Worm (Caenorhabditis elegans) whole organism, mixed stage, embryonic: Measurements from ENCODE around the gene Y105C5A.1268.
A peak's percentile ranks its signal among the peaks of the same experiment; 100 is the strongest.
"Not testable (repeated sequence)": the region's sequence is repeated elsewhere in the genome, so short reads cannot be mapped to it uniquely, and the experiment has no call there.

Experiments used
- M03D4.4 ChIP-seq: sonication (generic microtip); optimal IDR thresholded peaks from 2 replicates; lab custom pipeline; 2017; ENCODE audit warnings: mild to moderate bottlenecking, missing genetic modification characterization, missing compliant biosample characterization
- bed-3 ChIP-seq: fragments of 200-800 bp; sonication (Bioruptor generic); optimal IDR thresholded peaks from 3 replicates; lab custom pipeline; 2018; ENCODE audit warnings: mild to moderate bottlenecking, missing genetic modification characterization, moderate library complexity, missing compliant biosample characterization
- blmp-1 ChIP-seq: fragments of 150-350 bp; optimal IDR thresholded peaks from 2 replicates; lab custom pipeline; 2014; ENCODE audit warnings: missing biosample characterization, missing genetic modification characterization
- ceh-83 ChIP-seq: fragments of 200-800 bp; sonication (Bioruptor generic); optimal IDR thresholded peaks from 2 replicates; lab custom pipeline; 2018; ENCODE audit warnings: mild to moderate bottlenecking, missing genetic modification characterization, missing compliant biosample characterization
- ces-1 ChIP-seq: fragments of 150-350 bp; optimal IDR thresholded peaks from 2 replicates; lab custom pipeline; 2014; ENCODE audit warnings: missing biosample characterization, missing genetic modification reagents, missing genetic modification characterization
- cnd-1 ChIP-seq: fragments of 200-800 bp; sonication (Bioruptor generic); optimal IDR thresholded peaks from 2 replicates; lab custom pipeline; 2018; ENCODE audit warnings: mild to moderate bottlenecking, missing genetic modification characterization, missing compliant biosample characterization
- drap-1 ChIP-seq: fragments of 200-800 bp; sonication (Bioruptor generic); optimal IDR thresholded peaks from 3 replicates; lab custom pipeline; 2018; ENCODE audit warnings: mild to moderate bottlenecking, missing genetic modification characterization, missing compliant biosample characterization
- elt-1 ChIP-seq: sonication (generic microtip); optimal IDR thresholded peaks from 2 replicates; lab custom pipeline; 2017; ENCODE audit warnings: missing genetic modification characterization, mild to moderate bottlenecking, missing compliant biosample characterization, antibody characterized with exemption, moderate library complexity, borderline replicate concordance; ENCODE audit not compliant: insufficient read depth
- elt-3 ChIP-seq: fragments of 150-350 bp; optimal IDR thresholded peaks from 2 replicates; lab custom pipeline; 2014; ENCODE audit warnings: missing biosample characterization, missing genetic modification characterization
- flh-1 ChIP-seq: fragments of 200-800 bp; sonication (Bioruptor generic); optimal IDR thresholded peaks from 2 replicates; lab custom pipeline; 2018; ENCODE audit warnings: mild to moderate bottlenecking, missing genetic modification characterization, moderate library complexity, missing compliant biosample characterization
- ham-2 ChIP-seq: fragments of 200-800 bp; sonication (Bioruptor generic); optimal IDR thresholded peaks from 2 replicates; lab custom pipeline; 2018; ENCODE audit warnings: mild to moderate bottlenecking, missing genetic modification characterization, missing compliant biosample characterization
- hlh-1 ChIP-seq: fragments of 150-350 bp; optimal IDR thresholded peaks from 2 replicates; lab custom pipeline; 2014; ENCODE audit warnings: missing biosample characterization, missing genetic modification reagents, missing genetic modification characterization
- mab-5 ChIP-seq: fragments of 150-350 bp; optimal IDR thresholded peaks from 2 replicates; lab custom pipeline; 2014; ENCODE audit warnings: missing biosample characterization, missing genetic modification characterization
- mls-2 ChIP-seq: sonication (generic microtip); optimal IDR thresholded peaks from 2 replicates; lab custom pipeline; 2016; ENCODE audit warnings: mild to moderate bottlenecking, missing genetic modification characterization, moderate library complexity, missing compliant biosample characterization
- nhr-12 ChIP-seq: fragments of 150-350 bp; optimal IDR thresholded peaks from 2 replicates; lab custom pipeline; 2014; ENCODE audit warnings: missing biosample characterization, missing genetic modification characterization
- nhr-2 ChIP-seq: fragments of 150-350 bp; optimal IDR thresholded peaks from 2 replicates; lab custom pipeline; 2014; ENCODE audit warnings: missing biosample characterization, missing genetic modification characterization
- nhr-237 ChIP-seq: fragments of 150-350 bp; optimal IDR thresholded peaks from 2 replicates; lab custom pipeline; 2014; ENCODE audit warnings: missing biosample characterization, missing genetic modification characterization
- nhr-28 ChIP-seq: fragments of 150-350 bp; optimal IDR thresholded peaks from 2 replicates; lab custom pipeline; 2014; ENCODE audit warnings: missing biosample characterization, missing genetic modification characterization
- nhr-76 ChIP-seq: sonication (generic microtip); optimal IDR thresholded peaks from 2 replicates; lab custom pipeline; 2017; ENCODE audit warnings: missing biosample characterization, missing genetic modification characterization
- pha-4 ChIP-seq: fragments of 150-350 bp; optimal IDR thresholded peaks from 2 replicates; lab custom pipeline; 2018; ENCODE audit warnings: missing biosample characterization, missing genetic modification reagents, missing genetic modification characterization
- sem-2 ChIP-seq: fragments of 200-800 bp; sonication (Bioruptor generic); optimal IDR thresholded peaks from 2 replicates; lab custom pipeline; 2018; ENCODE audit warnings: mild to moderate bottlenecking, missing genetic modification characterization, missing compliant biosample characterization
- snpc-4 ChIP-seq: fragments of 150-350 bp; optimal IDR thresholded peaks from 2 replicates; lab custom pipeline; 2014; ENCODE audit warnings: missing biosample characterization, missing genetic modification characterization
- sptf-1 ChIP-seq: sonication (generic microtip); optimal IDR thresholded peaks from 2 replicates; lab custom pipeline; 2017; ENCODE audit warnings: mild to moderate bottlenecking, missing genetic modification characterization, moderate library complexity, missing compliant biosample characterization
- unc-120 ChIP-seq: sonication (generic microtip); optimal IDR thresholded peaks from 2 replicates; lab custom pipeline; 2017; ENCODE audit warnings: missing genetic modification characterization, missing compliant biosample characterization; ENCODE audit not compliant: poor library complexity, severe bottlenecking
- unc-39 ChIP-seq: fragments of 150-350 bp; optimal IDR thresholded peaks from 2 replicates; lab custom pipeline; 2014; ENCODE audit warnings: missing biosample characterization, missing genetic modification characterization
- unc-62 ChIP-seq: fragments of 150-350 bp; optimal IDR thresholded peaks from 2 replicates; lab custom pipeline; 2014; ENCODE audit warnings: missing biosample characterization, missing genetic modification reagents, missing genetic modification characterization
- zip-8 ChIP-seq: fragments of 150-350 bp; optimal IDR thresholded peaks from 2 replicates; lab custom pipeline; 2014; ENCODE audit warnings: missing biosample characterization, missing genetic modification characterization

Gene Y105C5A.1268

ce11 chrIV:15672994-15673393 lies 26.7 kb upstream of the Y105C5A.1268 start:
- TF ChIP-seq nhr-76 (tag; lab: Kevin White, UChicago) (no peak), ham-2 (GFP tag; lab: Kevin White, UChicago) (no peak), flh-1 (GFP tag; lab: Kevin White, UChicago) (no peak), unc-120 (tag; lab: Kevin White, UChicago) (no peak), unc-39 (tag; lab: Kevin White, UChicago) (no peak), zip-8 (tag; lab: Kevin White, UChicago) (no peak), blmp-1 (tag; lab: Kevin White, UChicago) (no peak), elt-3 (no peak), unc-62 (no peak)

- TF ChIP-seq blmp-1 (tag; lab: Kevin White, UChicago) (no peak), hlh-1 (tag; lab: Kevin White, UChicago) (no peak), elt-3 (no peak), pha-4 (tag; lab: Kevin White, UChicago) (no peak), snpc-4 (no peak), ham-2 (GFP tag; lab: Kevin White, UChicago) (no peak), ces-1 (GFP tag; lab: Kevin White, UChicago) (no peak), flh-1 (GFP tag; lab: Kevin White, UChicago) (no peak), unc-39 (tag; lab: Kevin White, UChicago) (no peak), nhr-28 (tag; lab: Kevin White, UChicago) (no peak), sem-2 (GFP tag; lab: Kevin White, UChicago) (no peak), nhr-2 (tag; lab: Kevin White, UChicago) (no peak), sptf-1 (tag; lab: Kevin White, UChicago) (no peak), bed-3 (GFP tag; lab: Kevin White, UChicago) (no peak), elt-1 (tag; lab: Kevin White, UChicago) (no peak), ceh-83 (no peak)
These were observed 12.2 kb upstream of the Y105C5A.1268 start for ce11 chrIV:15658444-15658843.

ce11 chrIV:15648245-15648644 lies 2.0 kb upstream of the Y105C5A.1268 start:
- peak; percentile 16 for TF ChIP-seq unc-62
- peak; percentile 12 for TF ChIP-seq nhr-2 (tag; lab: Kevin White, UChicago)
- TF ChIP-seq drap-1 (GFP tag; lab: Kevin White, UChicago), result no peak
- TF ChIP-seq, all 35 proteins: peak for 2

ce11 chrIV:15641699-15642098 lies 4.6 kb downstream of the Y105C5A.1268 start, which contains the start of gene Y105C5A.12:
Y105C5A.12 (minus strand) TSS chrIV:15641799.
- TF ChIP-seq cnd-1, nhr-237, unc-39 (tag; lab: Kevin White, UChicago): not testable (repeated sequence)

- no peak for TF ChIP-seq elt-1 (tag; lab: Kevin White, UChicago)
- TF ChIP-seq mab-5 (tag; lab: Kevin White, UChicago), result no peak
- TF ChIP-seq unc-62, result no peak
- no peak for TF ChIP-seq blmp-1 (tag; lab: Kevin White, UChicago)
- TF ChIP-seq ham-2 (GFP tag; lab: Kevin White, UChicago), result no peak
- TF ChIP-seq hlh-1 (tag; lab: Kevin White, UChicago), result no peak
- TF ChIP-seq nhr-12 (tag; lab: Kevin White, UChicago), result no peak
- TF ChIP-seq ces-1 (GFP tag; lab: Kevin White, UChicago), result no peak
These were observed 5.4 kb downstream of the Y105C5A.1268 start, which contains the start of gene Y105C5A.13 for ce11 chrIV:15640852-15641251. Y105C5A.13 (plus strand) TSS chrIV:15641231.

- TF ChIP-seq cnd-1 (tag; lab: Kevin White, UChicago) (no peak), ham-2 (GFP tag; lab: Kevin White, UChicago) (no peak), M03D4.4 (tag; lab: Kevin White, UChicago) (no peak), hlh-1 (tag; lab: Kevin White, UChicago) (no peak), mls-2 (no peak), sptf-1 (tag; lab: Kevin White, UChicago) (no peak)
These were observed 7.0 kb downstream of the Y105C5A.1268 start for ce11 chrIV:15639223-15639622.
